Worm (Caenorhabditis elegans): ENCODE data around the gene erfa-3.

erfa-3 gene

DNA sequence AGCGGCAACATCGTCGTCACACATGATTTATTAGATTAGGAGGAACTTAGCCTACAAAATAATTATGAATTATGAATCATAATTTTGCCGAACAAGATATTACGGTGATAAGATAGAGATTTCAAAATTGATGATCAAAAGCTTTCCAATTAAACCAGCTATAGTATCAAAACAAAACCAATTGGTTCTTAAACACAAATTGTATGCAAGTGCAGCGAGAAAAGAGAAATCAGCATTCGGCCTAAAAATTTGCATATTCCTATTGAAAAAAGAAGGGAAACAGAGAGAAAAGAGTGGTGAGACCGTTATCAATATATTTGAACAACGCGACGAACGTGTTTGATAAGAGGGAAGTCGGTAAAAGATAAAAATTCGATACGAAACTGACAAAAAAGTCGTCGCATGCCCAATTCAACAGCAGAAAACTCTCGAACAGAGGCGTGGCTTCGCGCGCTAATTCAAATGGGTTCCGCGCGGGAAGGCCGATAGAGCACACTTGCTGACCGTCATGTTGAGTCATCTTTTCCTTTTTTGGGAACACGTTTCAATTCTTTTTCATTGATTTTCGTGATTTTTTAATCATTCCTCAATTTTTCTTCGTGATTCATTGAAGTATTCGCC is 34.7 kb downstream of the erfa-3 start, which contains the start of gene act-2 (continued):
- TF ChIP-seq efl-1 (optimal IDR thresholded peaks at IDR 0.05) (peak; percentile 84 to 87), efl-1 (GFP tag; optimal IDR thresholded peaks at IDR 0.05 in 1 of 2) (peak; percentile 85 to 98), lin-35 (GFP tag; optimal IDR thresholded peaks at IDR 0.05) (peak; percentile 91 to 92), hlh-4 (tag; optimal IDR thresholded peaks at IDR 0.05) (no peak), nhr-237 (tag; optimal IDR thresholded peaks at IDR 0.05) (peak; percentile 33), ces-1 (GFP tag; optimal IDR thresholded peaks at IDR 0.05) (no peak), pax-3 (tag; optimal IDR thresholded peaks at IDR 0.05) (peak; percentile 7), mef-2 (tag; optimal IDR thresholded peaks at IDR 0.05) (no peak), ceh-82 (tag; optimal IDR thresholded peaks at IDR 0.05) (peak; percentile 7 to 82 (median 24)), fos-1 (tag; optimal IDR thresholded peaks at IDR 0.05) (peak; percentile 90), lin-14 (GFP tag; optimal IDR thresholded peaks at IDR 0.05) (peak; percentile 94), ama-1 (optimal IDR thresholded peaks at IDR 0.05) (no peak), ets-5 (GFP tag; IDR thresholded peaks at IDR 0.05) (no peak), egl-13 (tag; optimal IDR thresholded peaks at IDR 0.05) (no peak), C34B4.2 (tag; optimal IDR thresholded peaks at IDR 0.05) (no peak), isw-1 (GFP tag; IDR thresholded peaks at IDR 0.05) (peak; percentile 51), Y116A8C.19 (tag; optimal IDR thresholded peaks at IDR 0.05; ENCODE audit: borderline replicate concordance) (no peak), aly-2 (tag; optimal IDR thresholded peaks at IDR 0.05) (no peak), nhr-84 (tag; optimal IDR thresholded peaks at IDR 0.05) (no peak), nhr-12 (tag; optimal IDR thresholded peaks at IDR 0.05) (no peak), mab-9 (GFP tag; IDR thresholded peaks at IDR 0.05) (no peak), snu-23 (GFP tag; optimal IDR thresholded peaks at IDR 0.05) (peak; percentile 92), elt-2 (tag; optimal IDR thresholded peaks at IDR 0.05) (peak; percentile 75), lsy-2 (tag; optimal IDR thresholded peaks at IDR 0.05) (peak; percentile 61 to 74), dsc-1 (tag; optimal IDR thresholded peaks at IDR 0.05) (no peak), blmp-1 (tag; optimal IDR thresholded peaks at IDR 0.05) (peak; percentile 28), nhr-47 (tag; optimal IDR thresholded peaks at IDR 0.05) (peak; percentile 73), sup-37 (GFP tag; optimal IDR thresholded peaks at IDR 0.05) (no peak), nhr-71 (tag; optimal IDR thresholded peaks at IDR 0.05) (peak; percentile 85), ztf-4 (tag; optimal IDR thresholded peaks at IDR 0.05) (peak; percentile 31), jun-1 (tag; optimal IDR thresholded peaks at IDR 0.05) (peak; percentile 85), pag-3 (tag; optimal IDR thresholded peaks at IDR 0.05; ENCODE audit: borderline replicate concordance, insufficient read depth) (no peak), nhr-28 (tag; optimal IDR thresholded peaks at IDR 0.05) (no peak)

DNA sequence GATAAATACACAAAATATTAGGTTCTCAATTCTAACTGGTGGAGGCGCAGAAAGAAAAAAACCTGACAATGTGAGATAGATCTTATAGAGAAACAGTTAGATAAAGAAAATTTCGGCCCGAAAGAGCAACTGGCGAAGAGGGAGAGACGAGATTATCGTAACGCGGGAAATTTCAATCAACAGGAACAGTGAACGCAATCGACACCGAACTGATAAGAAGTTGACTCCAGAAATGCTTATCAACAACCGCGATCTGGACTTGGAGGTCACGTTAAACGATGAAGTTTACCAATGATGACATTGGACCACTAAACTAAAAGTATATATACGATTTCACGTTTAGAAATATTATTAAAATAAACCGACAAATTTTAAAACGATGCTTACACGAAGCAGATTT is 36.5 kb downstream of the erfa-3 start:
- peak in 1 of 6 experiments; percentile 21 for TF ChIP-seq elt-3 (tag; optimal IDR thresholded peaks at IDR 0.05)
- TF ChIP-seq ama-1 (optimal IDR thresholded peaks at IDR 0.05) = peak; percentile 85
- TF ChIP-seq nhr-71 (tag; optimal IDR thresholded peaks at IDR 0.05) = peak; percentile 49
- TF ChIP-seq aly-2 (tag; optimal IDR thresholded peaks at IDR 0.05) = peak; percentile 96
- no peak for TF ChIP-seq unc-62 (GFP tag; optimal IDR thresholded peaks at IDR 0.05)
- TF ChIP-seq lin-14 (GFP tag; optimal IDR thresholded peaks at IDR 0.05) = peak; percentile 12
- peak in 1 of 2 experiments; percentile 18 for TF ChIP-seq lsy-2 (tag; optimal IDR thresholded peaks at IDR 0.05)
- TF ChIP-seq lin-13 (GFP tag; optimal IDR thresholded peaks at IDR 0.05) = peak; percentile 37
- peak; percentile 27 for TF ChIP-seq nhr-90 (tag; optimal IDR thresholded peaks at IDR 0.05; ENCODE audit: poor library complexity)
- peak; percentile 34 for TF ChIP-seq nhr-20 (tag; optimal IDR thresholded peaks at IDR 0.05)
- no peak for TF ChIP-seq nhr-77 (tag; optimal IDR thresholded peaks at IDR 0.05)
- no peak for TF ChIP-seq ceh-88 (GFP tag; IDR thresholded peaks at IDR 0.05)
- peak; percentile 50 for TF ChIP-seq snu-23 (GFP tag; optimal IDR thresholded peaks at IDR 0.05)
- peak in 1 of 3 experiments; percentile 3 for TF ChIP-seq dpl-1 (GFP tag; optimal IDR thresholded peaks at IDR 0.05)
- TF ChIP-seq nhr-47 (tag; optimal IDR thresholded peaks at IDR 0.05) = peak; percentile 27
- peak; percentile 44 for TF ChIP-seq nhr-85 (tag)
- TF ChIP-seq efl-1 (optimal IDR thresholded peaks at IDR 0.05) = no peak
- TF ChIP-seq efl-1 (GFP tag; optimal IDR thresholded peaks at IDR 0.05 in 1 of 2) = peak in 1 of 2 experiments; percentile 76
- TF ChIP-seq sptf-1 (tag; optimal IDR thresholded peaks at IDR 0.05) = no peak
- TF ChIP-seq lir-3 (tag; optimal IDR thresholded peaks at IDR 0.05; ENCODE audit: poor library complexity) = no peak
- TF ChIP-seq alr-1 (tag; optimal IDR thresholded peaks at IDR 0.05; ENCODE audit: borderline replicate concordance) = no peak
